Fruit fly (Drosophila melanogaster): ENCODE measurements around the gene CG13359.

CG13359 gene

DNA sequence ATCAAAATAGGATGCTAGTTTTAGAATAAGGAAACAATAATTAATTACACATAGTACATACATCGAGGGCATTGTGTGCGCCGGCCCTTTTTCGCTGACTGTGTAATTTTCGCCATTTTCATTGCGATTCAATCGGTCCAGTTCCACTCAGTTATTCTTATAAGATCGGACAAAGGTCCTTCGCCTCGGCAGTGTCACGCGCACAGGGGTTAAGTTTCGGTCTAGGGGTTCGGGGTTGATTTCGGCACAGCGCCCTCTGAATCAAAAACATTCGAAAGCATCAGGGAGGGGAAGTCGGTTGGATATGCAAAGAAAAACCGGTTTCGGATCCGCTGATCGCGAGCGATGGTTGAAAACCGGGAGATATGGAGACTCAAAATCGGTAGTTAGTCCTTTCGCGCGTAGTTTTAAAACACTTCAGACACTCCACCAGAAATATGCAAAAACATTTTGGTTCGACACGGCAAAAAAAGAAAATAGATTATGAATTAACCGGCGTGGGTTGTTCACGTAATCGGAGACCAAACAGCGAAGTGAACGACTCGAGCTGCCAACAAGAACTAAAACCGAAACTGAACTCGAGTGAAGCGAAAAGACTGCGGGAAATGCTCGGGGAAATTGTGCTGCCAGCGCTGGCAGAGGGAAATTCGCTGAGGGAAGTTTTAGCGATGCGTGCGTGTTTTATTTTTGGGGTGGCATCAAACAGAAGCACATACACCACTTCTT lies 32.9 kb upstream of the CG13359 start:
- TF ChIP-seq foxo (GFP tag; optimal IDR thresholded peaks at IDR 0.05) (no peak), N (GFP tag; optimal IDR thresholded peaks at IDR 0.05) (no peak), usp (GFP tag; optimal IDR thresholded peaks at IDR 0.05) (no peak), brk (GFP tag; optimal IDR thresholded peaks at IDR 0.05) (no peak), Myc (optimal IDR thresholded peaks at IDR 0.05) (no peak), pan (optimal IDR thresholded peaks at IDR 0.05) (no peak), lola (GFP tag; optimal IDR thresholded peaks at IDR 0.05) (no peak), br (GFP tag; optimal IDR thresholded peaks at IDR 0.05) (no peak), OdsH (GFP tag; optimal IDR thresholded peaks at IDR 0.05) (no peak), jim (GFP tag; optimal IDR thresholded peaks at IDR 0.05) (no peak), CrebA (GFP tag; optimal IDR thresholded peaks at IDR 0.05; ENCODE audit: borderline replicate concordance) (no peak), Rel (GFP tag; optimal IDR thresholded peaks at IDR 0.05) (no peak), Rel (tag; optimal IDR thresholded peaks at IDR 0.05) (no peak), Hr83 (GFP tag; optimal IDR thresholded peaks at IDR 0.05; ENCODE audit: poor library complexity, severe bottlenecking) (no peak)

DNA sequence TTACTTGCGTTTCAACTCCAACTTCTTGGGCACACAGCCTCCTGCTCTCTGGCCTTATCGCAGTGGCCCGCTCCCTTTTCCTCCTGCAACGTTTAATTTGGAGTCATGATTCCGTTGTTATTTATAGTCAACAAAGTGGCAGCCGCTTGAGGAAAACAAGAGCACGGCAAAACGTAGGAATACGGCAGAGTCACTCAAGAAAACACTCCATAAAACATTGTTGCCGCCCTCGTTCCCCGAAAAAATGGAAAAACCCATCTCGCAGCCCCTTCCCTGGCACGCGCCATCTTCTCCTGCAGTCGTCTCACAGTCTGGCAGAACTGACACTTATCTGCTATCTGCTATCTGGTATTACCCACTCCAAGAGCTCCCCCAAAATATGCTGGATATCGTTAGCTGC lies 21.7 kb upstream of the CG13359 start:
- TF ChIP-seq CG32264 (GFP tag; optimal IDR thresholded peaks at IDR 0.05) (no peak), CG9705 (GFP tag; optimal IDR thresholded peaks at IDR 0.05) (no peak), tai (GFP tag; optimal IDR thresholded peaks at IDR 0.05) (no peak), sv (GFP tag; optimal IDR thresholded peaks at IDR 0.05) (no peak), OdsH (GFP tag; optimal IDR thresholded peaks at IDR 0.05) (no peak), brk (GFP tag; optimal IDR thresholded peaks at IDR 0.05) (no peak), rgr (GFP tag; optimal IDR thresholded peaks at IDR 0.05) (no peak), sage (GFP tag; optimal IDR thresholded peaks at IDR 0.05) (no peak), psq (GFP tag; optimal IDR thresholded peaks at IDR 0.05) (no peak), Dif (GFP tag; optimal IDR thresholded peaks at IDR 0.05; ENCODE audit: partially characterized antibody) (no peak), Hnf4 (GFP tag; optimal IDR thresholded peaks at IDR 0.05) (no peak)

DNA sequence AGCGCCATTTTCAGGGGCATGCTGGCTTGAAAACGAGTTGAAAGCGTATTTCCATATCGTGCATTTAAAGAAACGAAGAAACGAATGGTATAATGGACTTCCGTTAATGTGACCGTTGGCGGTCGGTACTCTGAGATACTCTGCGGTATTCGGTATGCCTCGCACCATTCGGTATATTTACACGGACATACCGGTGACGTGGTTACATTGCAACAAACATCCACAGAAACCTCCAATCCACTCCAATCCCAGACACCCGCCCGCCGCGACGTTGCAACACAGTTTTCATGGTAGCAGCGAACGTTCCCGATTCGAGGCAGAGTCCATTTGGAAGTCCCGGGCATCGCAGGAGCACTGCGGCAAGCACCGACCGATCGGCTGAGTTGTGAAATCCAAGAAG lies 2.6 kb upstream of the CG13359 start, which contains the start of gene Sec22:
Gene Sec22, plus strand, starts transcription at position 170 of the 400 bp plus-strand sequence.
- TF ChIP-seq Myc (optimal IDR thresholded peaks at IDR 0.05) (no peak), lola (GFP tag; optimal IDR thresholded peaks at IDR 0.05) (no peak), pan (optimal IDR thresholded peaks at IDR 0.05) (no peak), sage (GFP tag; optimal IDR thresholded peaks at IDR 0.05) (no peak), Sp1 (GFP tag; optimal IDR thresholded peaks at IDR 0.05) (peak; percentile 16), Mio (GFP tag; optimal IDR thresholded peaks at IDR 0.05) (no peak), GATAd (GFP tag; optimal IDR thresholded peaks at IDR 0.05) (no peak), Dif (GFP tag; optimal IDR thresholded peaks at IDR 0.05; ENCODE audit: partially characterized antibody) (no peak), ey (GFP tag; optimal IDR thresholded peaks at IDR 0.05) (no peak), rgr (GFP tag; optimal IDR thresholded peaks at IDR 0.05) (peak; percentile 22), OdsH (GFP tag; optimal IDR thresholded peaks at IDR 0.05) (no peak), HLH106 (tag; optimal IDR thresholded peaks at IDR 0.05) (peak; percentile 18), foxo (GFP tag; optimal IDR thresholded peaks at IDR 0.05) (no peak)

DNA sequence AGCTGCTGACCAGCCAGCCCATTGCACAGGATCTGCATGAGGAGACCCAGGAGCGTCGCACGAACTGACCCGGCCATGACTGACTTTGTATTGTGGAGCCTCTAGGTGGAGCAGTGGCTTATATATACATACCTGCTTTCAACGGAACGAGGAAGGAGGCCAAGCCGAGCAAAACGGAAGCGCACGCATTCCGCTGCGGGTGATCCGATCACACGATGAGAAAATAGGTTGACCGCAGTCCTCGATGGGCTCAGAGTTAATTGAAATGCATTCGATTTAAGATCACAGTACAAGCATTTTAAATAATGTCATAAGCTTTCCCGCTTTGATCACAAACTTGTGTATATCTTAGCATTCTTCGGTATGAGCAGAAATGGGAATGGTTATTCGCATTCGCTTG lies 1.6 kb upstream of the CG13359 start, which contains the start of gene CG13358:
Gene CG13358, minus strand, starts transcription at position 101 of the 400 bp plus-strand sequence.
- TF ChIP-seq Hnf4 (GFP tag; optimal IDR thresholded peaks at IDR 0.05) (no peak), Dfd (GFP tag; optimal IDR thresholded peaks at IDR 0.05) (no peak), sage (GFP tag; optimal IDR thresholded peaks at IDR 0.05) (no peak), br (GFP tag; optimal IDR thresholded peaks at IDR 0.05) (no peak)

DNA sequence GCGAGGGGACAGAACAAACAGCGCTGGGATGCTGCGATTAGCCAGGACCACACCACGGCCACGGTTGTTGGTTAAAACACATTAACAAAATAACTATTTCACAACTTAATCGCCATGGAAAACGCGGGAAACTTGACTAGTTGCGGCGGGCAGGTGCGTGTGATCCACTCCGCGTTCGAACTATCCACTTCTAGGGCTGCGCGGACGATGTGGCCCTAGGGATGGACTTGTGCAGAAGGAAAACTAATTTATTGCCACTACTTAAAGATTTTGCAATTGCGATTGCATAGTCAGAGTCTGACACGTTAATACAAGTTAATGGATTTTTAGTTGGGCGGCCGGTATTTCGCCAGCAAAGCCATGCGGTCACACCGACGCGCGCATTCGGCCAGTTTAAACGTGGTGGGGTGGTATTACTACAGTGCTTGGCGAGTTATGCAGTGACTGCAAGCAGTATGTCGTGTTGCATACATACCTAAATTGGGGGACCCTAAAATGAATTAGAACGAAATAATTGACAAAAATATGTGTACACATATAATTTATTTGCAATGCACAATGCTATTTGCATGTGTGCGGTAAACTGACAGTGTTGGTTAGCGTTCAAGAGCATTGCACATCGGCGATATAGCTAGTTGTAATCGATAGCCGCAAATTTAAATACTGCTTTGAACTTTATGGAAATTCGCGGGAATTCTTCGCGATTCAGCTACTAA lies 2.0 kb downstream of the CG13359 start, which contains the start of gene Rbf:
Gene Rbf, minus strand, starts transcription at position 323 of the 716 bp plus-strand sequence.
- no peak for TF ChIP-seq dl (GFP tag; optimal IDR thresholded peaks at IDR 0.05; ENCODE audit: insufficient read depth in 1 of 2, partially characterized antibody in 2 of 2)
- TF ChIP-seq foxo (GFP tag; optimal IDR thresholded peaks at IDR 0.05) = peak in 1 of 2 experiments; percentile 24
- no peak for TF ChIP-seq Dif (GFP tag; optimal IDR thresholded peaks at IDR 0.05; ENCODE audit: partially characterized antibody)
- no peak for TF ChIP-seq Rel (GFP tag; optimal IDR thresholded peaks at IDR 0.05)
- TF ChIP-seq Rel (tag; optimal IDR thresholded peaks at IDR 0.05) = peak; percentile 16
- peak; percentile 3 for TF ChIP-seq Myc (optimal IDR thresholded peaks at IDR 0.05)
- TF ChIP-seq h (GFP tag; optimal IDR thresholded peaks at IDR 0.05) = peak; percentile 17
